Worm (Caenorhabditis elegans): ENCODE results near the gene rnp-3.
A peak's percentile ranks its signal among the peaks of the same experiment; 100 is the strongest.

The rnp-3 gene

DNA sequence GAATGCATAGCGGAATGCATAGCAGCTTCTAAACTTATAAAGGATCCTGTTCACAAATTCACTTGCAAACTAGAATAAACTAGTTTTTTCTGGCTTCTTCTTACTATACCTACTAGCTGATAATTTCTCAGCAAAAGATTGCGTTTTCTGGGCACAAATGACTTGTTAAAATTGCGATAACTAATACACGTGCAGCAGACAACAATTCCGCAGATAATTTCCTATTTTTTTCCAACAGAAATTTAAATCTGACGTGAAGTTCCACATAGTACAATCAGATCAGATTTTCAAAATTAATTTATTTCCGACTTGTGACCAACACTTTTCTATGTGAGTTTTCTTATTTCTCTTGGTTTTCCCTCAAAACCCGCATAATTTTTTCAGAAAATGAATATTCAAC, 9.5 kb upstream of the rnp-3 start, which contains the start of gene scrm-8:
TSS of gene scrm-8 (plus strand) at position 301 of the 400 bp plus-strand sequence.
- TF ChIP-seq madf-10 (tag; optimal IDR thresholded peaks at IDR 0.05) (no peak), egrh-3 (GFP tag; IDR thresholded peaks at IDR 0.05) (no peak), Y95B8A.8 (GFP tag; IDR thresholded peaks at IDR 0.05) (no peak)

DNA sequence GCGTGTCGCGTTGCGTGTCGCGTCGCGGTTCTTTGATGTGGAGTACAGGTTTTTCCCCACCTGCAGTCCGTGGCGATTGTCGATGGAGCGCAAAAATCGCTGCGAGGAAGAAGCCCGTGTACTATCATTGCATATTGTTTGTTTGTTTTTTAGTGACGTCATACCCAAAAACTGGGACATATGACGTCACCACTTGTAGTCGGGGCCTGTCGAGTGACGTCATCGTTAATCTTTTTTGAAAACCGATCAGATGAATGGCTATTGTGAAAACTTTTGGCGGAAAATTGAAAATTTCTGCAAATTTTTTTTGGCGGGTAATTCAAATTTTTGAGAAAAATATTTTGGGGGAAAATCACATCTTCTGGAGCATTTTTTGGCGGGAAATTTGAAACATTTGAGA, 6.6 kb upstream of the rnp-3 start:
- TF ChIP-seq lin-40 (tag; optimal IDR thresholded peaks at IDR 0.05) (no peak), B0035.1 (tag; optimal IDR thresholded peaks at IDR 0.05) (no peak), mes-4 (tag; optimal IDR thresholded peaks at IDR 0.05) (no peak), F57A8.1 (GFP tag; optimal IDR thresholded peaks at IDR 0.05) (no peak), Y95B8A.8 (GFP tag; IDR thresholded peaks at IDR 0.05) (no peak), bed-1 (GFP tag; IDR thresholded peaks at IDR 0.05) (no peak), tlf-1 (GFP tag; optimal IDR thresholded peaks at IDR 0.05) (no peak)

ce11 chrIV:4171531-4172163, 2.2 kb upstream of the rnp-3 start, which contains the start of the genes K08D10.13 and rnp-2:
Gene K08D10.13 (minus strand): TSS chrIV:4171581.
Gene rnp-2 (plus strand): TSS chrIV:4172076.
- TF ChIP-seq snpc-4 (GFP tag; optimal IDR thresholded peaks at IDR 0.05) = no peak
- peak in 1 of 4 experiments; percentile 3 for TF ChIP-seq snpc-4 (tag; optimal IDR thresholded peaks at IDR 0.05)
- TF ChIP-seq madf-6 (GFP tag; IDR thresholded peaks at IDR 0.05) = no peak
- TF ChIP-seq F22D6.2 (tag; optimal IDR thresholded peaks at IDR 0.05) = no peak
- TF ChIP-seq bed-2 (GFP tag; IDR thresholded peaks at IDR 0.05) = 0 out of 2 replicates have a peak, but pooled peaks have one; percentile 32
- no peak for TF ChIP-seq Y53G8AR.9 (GFP tag; conservative IDR thresholded peaks at IDR 0.05)
- peak; percentile 47 for TF ChIP-seq lin-54 (GFP tag; optimal IDR thresholded peaks at IDR 0.05)
- TF ChIP-seq rpc-1 (optimal IDR thresholded peaks at IDR 0.05) = no peak
- no peak for TF ChIP-seq rpc-1 (tag; optimal IDR thresholded peaks at IDR 0.05)
- TF ChIP-seq unc-62 (GFP tag; optimal IDR thresholded peaks at IDR 0.05) = no peak
- no peak for TF ChIP-seq snpc-3.4 (tag; optimal IDR thresholded peaks at IDR 0.05)
- TF ChIP-seq mcd-1 (GFP tag; IDR thresholded peaks at IDR 0.05) = peak; percentile 89
- no peak for TF ChIP-seq F23B12.7 (tag; optimal IDR thresholded peaks at IDR 0.05; ENCODE audit: insufficient read depth)
- TF ChIP-seq K12H6.12 (tag; optimal IDR thresholded peaks at IDR 0.05) = no peak
- no peak for TF ChIP-seq ztf-22 (GFP tag; optimal IDR thresholded peaks at IDR 0.05)
- TF ChIP-seq attf-3 (GFP tag; conservative IDR thresholded peaks at IDR 0.05) = 0 out of 2 replicates have a peak, but pooled peaks have one; percentile 42
- TF ChIP-seq lin-35 (GFP tag; optimal IDR thresholded peaks at IDR 0.05) = peak in 1 of 3 experiments; percentile 28
- TF ChIP-seq B0336.3 (GFP tag; IDR thresholded peaks at IDR 0.05) = no peak
- TF ChIP-seq mxl-1 (tag; optimal IDR thresholded peaks at IDR 0.05) = no peak
- 0 out of 2 replicates have a peak, but pooled peaks have one; percentile 18 for TF ChIP-seq F33H1.4 (GFP tag; IDR thresholded peaks at IDR 0.05)

DNA sequence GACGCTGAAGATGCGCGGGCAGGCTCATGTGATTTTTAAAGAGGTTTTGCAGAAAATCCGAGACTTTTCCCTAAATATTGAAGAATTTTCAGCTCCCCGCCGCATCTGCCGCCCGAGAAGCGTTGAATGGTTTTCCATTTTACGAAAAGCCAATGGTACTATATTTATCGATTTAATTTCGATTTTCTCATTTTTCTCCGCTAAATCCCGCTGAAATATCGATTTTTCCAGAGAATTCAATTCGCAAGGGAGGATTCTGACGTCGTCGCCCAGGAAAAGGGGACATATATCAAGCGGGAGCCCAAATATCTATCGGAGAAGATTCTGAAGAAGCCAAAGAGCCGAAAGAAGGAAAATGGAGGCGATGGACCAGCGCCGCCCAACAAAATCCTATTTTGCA, 1.6 kb upstream of the rnp-3 start:
- TF ChIP-seq B0261.1 (tag; optimal IDR thresholded peaks at IDR 0.05) (no peak), sptf-2 (GFP tag; optimal IDR thresholded peaks at IDR 0.05) (no peak), ceh-27 (GFP tag; optimal IDR thresholded peaks at IDR 0.05) (no peak), tbp1 (GFP tag; optimal IDR thresholded peaks at IDR 0.05) (no peak), mel-28 (tag; optimal IDR thresholded peaks at IDR 0.05; ENCODE audit: borderline replicate concordance) (no peak), chd-7 (tag; optimal IDR thresholded peaks at IDR 0.05) (no peak), ama-1 (optimal IDR thresholded peaks at IDR 0.05) (no peak), ama-1 (GFP tag; optimal IDR thresholded peaks at IDR 0.05) (no peak), ceh-58 (GFP tag; IDR thresholded peaks at IDR 0.05) (no peak), F37B4.10 (GFP tag; IDR thresholded peaks at IDR 0.05) (no peak), ccch-3 (GFP tag; optimal IDR thresholded peaks at IDR 0.05) (no peak), B0035.1 (tag; optimal IDR thresholded peaks at IDR 0.05) (no peak), F57A8.1 (GFP tag; optimal IDR thresholded peaks at IDR 0.05) (no peak)

All from whole organism, young adult.